Fruit fly (Drosophila melanogaster) whole organism, embryonic: Measurements from ENCODE around the gene CG1971.

ENCODE experiments used
- Bgb ChIP-seq: fragments of 200-800 bp; sonication (Bioruptor generic); IDR thresholded peaks from 2 replicates; pipeline ENCODE4 v1.3.6; 2022; ENCODE audit warnings: missing biosample characterization, missing genetic modification characterization; ENCODE audit not compliant: partially characterized antibody
- CG10366 ChIP-seq: fragments of 200-800 bp; sonication (Bioruptor generic); IDR thresholded peaks from 2 replicates; pipeline ENCODE4 v1.3.6; 2022; ENCODE audit warnings: missing biosample characterization, missing genetic modification characterization
- CG10462 ChIP-seq: fragments of 200-800 bp; sonication (Bioruptor generic); optimal IDR thresholded peaks from 2 replicates; lab custom pipeline; 2016; ENCODE audit warnings: missing biosample characterization, missing genetic modification characterization
- CG11093 ChIP-seq: fragments of 200-800 bp; sonication (Bioruptor generic); IDR thresholded peaks from 3 replicates; pipeline ENCODE4 v1.3.6; 2022; ENCODE audit warnings: missing biosample characterization, missing genetic modification characterization
- CG11398 ChIP-seq: fragments of 200-800 bp; sonication (Bioruptor generic); optimal IDR thresholded peaks from 2 replicates; lab custom pipeline; 2016; ENCODE audit warnings: missing biosample characterization, missing genetic modification characterization
- CG12299 ChIP-seq: fragments of 200-800 bp; sonication (Bioruptor generic); optimal IDR thresholded peaks from 2 replicates; lab custom pipeline; 2018; ENCODE audit warnings: missing biosample characterization, mild to moderate bottlenecking, missing genetic modification characterization
- CG12942 ChIP-seq: fragments of 200-800 bp; sonication (Bioruptor generic); optimal IDR thresholded peaks from 3 replicates; lab custom pipeline; 2016; ENCODE audit warnings: missing biosample characterization, missing genetic modification characterization
- CG14441 ChIP-seq: fragments of 200-800 bp; sonication (Bioruptor generic); IDR thresholded peaks from 2 replicates; pipeline ENCODE4 v1.3.6; 2022; ENCODE audit warnings: missing biosample characterization, missing genetic modification characterization
- CG14710 ChIP-seq: fragments of 200-800 bp; sonication (Bioruptor generic); optimal IDR thresholded peaks from 3 replicates; lab custom pipeline; 2019; ENCODE audit warnings: missing biosample characterization, mild to moderate bottlenecking, missing genetic modification characterization, moderate library complexity
- CG18764 ChIP-seq: fragments of 200-800 bp; sonication (Bioruptor generic); optimal IDR thresholded peaks from 3 replicates; lab custom pipeline; 2016; ENCODE audit warnings: missing biosample characterization, missing genetic modification characterization
- CG3065 ChIP-seq: fragments of 200-800 bp; sonication (Bioruptor generic); optimal IDR thresholded peaks from 2 replicates; lab custom pipeline; 2016; ENCODE audit warnings: missing biosample characterization, missing genetic modification characterization
- CG4404 ChIP-seq: fragments of 200-800 bp; sonication (Bioruptor generic); IDR thresholded peaks from 2 replicates; pipeline ENCODE4 v1.3.6; 2022; ENCODE audit warnings: missing biosample characterization, missing genetic modification characterization
- CG4424 ChIP-seq: fragments of 200-800 bp; sonication (Bioruptor generic); optimal IDR thresholded peaks from 3 replicates; lab custom pipeline; 2016; ENCODE audit warnings: missing biosample characterization, missing genetic modification characterization
- CG4854 ChIP-seq: fragments of 200-800 bp; sonication (Bioruptor generic); optimal IDR thresholded peaks from 2 replicates; lab custom pipeline; 2016; ENCODE audit warnings: missing biosample characterization, missing genetic modification characterization, inconsistent platforms
- CG6854 ChIP-seq: fragments of 200-800 bp; sonication (Bioruptor generic); optimal IDR thresholded peaks from 3 replicates; lab custom pipeline; 2017; ENCODE audit warnings: missing biosample characterization, mild to moderate bottlenecking, missing genetic modification characterization
- CG7745 ChIP-seq: fragments of 200-800 bp; sonication (Bioruptor generic); optimal IDR thresholded peaks from 2 replicates; lab custom pipeline; 2018; ENCODE audit warnings: missing biosample characterization, mild to moderate bottlenecking, missing genetic modification characterization, moderate library complexity
- CG8388 ChIP-seq: fragments of 200-800 bp; sonication (Bioruptor generic); optimal IDR thresholded peaks from 2 replicates; lab custom pipeline; 2019; ENCODE audit warnings: missing biosample characterization, mild to moderate bottlenecking, missing genetic modification characterization, moderate library complexity
- CG8478 ChIP-seq: fragments of >200 bp; optimal IDR thresholded peaks from 2 replicates; lab custom pipeline; 2018
- CG9437 ChIP-seq: fragments of 200-800 bp; sonication (Bioruptor generic); optimal IDR thresholded peaks from 2 replicates; lab custom pipeline; 2018; ENCODE audit warnings: missing biosample characterization, mild to moderate bottlenecking, missing genetic modification characterization
- CG9797 ChIP-seq: fragments of 200-800 bp; sonication (Bioruptor generic); optimal IDR thresholded peaks from 3 replicates; lab custom pipeline; 2018; ENCODE audit warnings: missing biosample characterization, mild to moderate bottlenecking, missing genetic modification characterization
- CkIIα-i1 ChIP-seq: fragments of 200-800 bp; sonication (Bioruptor generic); IDR thresholded peaks from 2 replicates; pipeline ENCODE4 v1.3.6; 2022; ENCODE audit warnings: missing biosample characterization, missing genetic modification characterization
- Deaf1 ChIP-seq: fragments of 200-800 bp; optimal IDR thresholded peaks from 3 replicates; lab custom pipeline; 2019; ENCODE audit warnings: missing biosample characterization, mild to moderate bottlenecking, missing genetic modification characterization, moderate library complexity
- Dip2 ChIP-seq: fragments of 200-800 bp; sonication (Bioruptor generic); IDR thresholded peaks from 2 replicates; pipeline ENCODE4 v1.3.6; 2022; ENCODE audit warnings: missing biosample characterization, missing genetic modification characterization
- Dll ChIP-seq: fragments of 200-800 bp; sonication (Bioruptor generic); IDR thresholded peaks from 4 replicates; pipeline ENCODE4 v1.3.6; 2022; ENCODE audit warnings: missing biosample characterization, missing genetic modification characterization; ENCODE audit not compliant: partially characterized antibody
- Ets97D ChIP-seq: fragments of 200-800 bp; sonication (Bioruptor generic); optimal IDR thresholded peaks from 3 replicates; lab custom pipeline; 2016; ENCODE audit warnings: missing biosample characterization, missing genetic modification characterization
- Fer1 ChIP-seq: fragments of 200-800 bp; sonication (Bioruptor generic); optimal IDR thresholded peaks from 2 replicates; lab custom pipeline; 2017; ENCODE audit warnings: missing biosample characterization, mild to moderate bottlenecking, missing genetic modification characterization
- Fer3 ChIP-seq: fragments of 200-800 bp; sonication (Bioruptor generic); optimal IDR thresholded peaks from 2 replicates; lab custom pipeline; 2018; ENCODE audit warnings: missing biosample characterization, mild to moderate bottlenecking, missing genetic modification characterization, moderate library complexity
- HLH4C ChIP-seq: fragments of 200-800 bp; sonication (Bioruptor generic); IDR thresholded peaks from 3 replicates; pipeline ENCODE4 v1.3.6; 2022; ENCODE audit warnings: missing biosample characterization, missing genetic modification characterization; ENCODE audit not compliant: partially characterized antibody
- Hand ChIP-seq: fragments of 200-800 bp; sonication (Bioruptor generic); optimal IDR thresholded peaks from 2 replicates; lab custom pipeline; 2017; ENCODE audit warnings: mild to moderate bottlenecking, missing biosample characterization, missing genetic modification reagents, missing genetic modification characterization
- Hmx ChIP-seq: fragments of 200-800 bp; sonication (Bioruptor generic); optimal IDR thresholded peaks from 2 replicates; lab custom pipeline; 2016; ENCODE audit warnings: missing biosample characterization, missing genetic modification characterization
- Hr3 ChIP-seq: fragments of 200-800 bp; sonication (Bioruptor generic); optimal IDR thresholded peaks from 3 replicates; lab custom pipeline; 2016; ENCODE audit warnings: missing biosample characterization, missing genetic modification characterization
- Hsf ChIP-seq: fragments of 200-800 bp; sonication (Bioruptor generic); optimal IDR thresholded peaks from 3 replicates; lab custom pipeline; 2016; ENCODE audit warnings: missing biosample characterization, missing genetic modification characterization
- Mad ChIP-seq: fragments of 200-800 bp; sonication (Bioruptor generic); optimal IDR thresholded peaks from 2 replicates; lab custom pipeline; 2016; ENCODE audit warnings: missing biosample characterization, missing genetic modification characterization
- Nf-YC ChIP-seq: fragments of 200-800 bp; optimal IDR thresholded peaks from 3 replicates; lab custom pipeline; 2019; ENCODE audit warnings: missing biosample characterization, mild to moderate bottlenecking, missing genetic modification characterization, moderate library complexity
- Side ChIP-seq: fragments of 200-800 bp; sonication (Bioruptor generic); optimal IDR thresholded peaks from 2 replicates; lab custom pipeline; 2016; ENCODE audit warnings: missing biosample characterization, missing genetic modification characterization
- amos ChIP-seq: fragments of 200-800 bp; sonication (Bioruptor generic); IDR thresholded peaks from 2 replicates; pipeline ENCODE4 v1.3.6; 2022; ENCODE audit warnings: missing biosample characterization, missing genetic modification characterization; ENCODE audit not compliant: partially characterized antibody
- ash1 ChIP-seq: fragments of 200-800 bp; sonication (Bioruptor generic); optimal IDR thresholded peaks from 2 replicates; lab custom pipeline; 2018; ENCODE audit warnings: missing biosample characterization, mild to moderate bottlenecking, missing genetic modification characterization
- bab2 ChIP-seq: fragments of 200-800 bp; sonication (Bioruptor generic); optimal IDR thresholded peaks from 2 replicates; lab custom pipeline; 2016; ENCODE audit warnings: missing biosample characterization, missing genetic modification characterization
- bsh ChIP-seq, 2 experiments: fragments of 200-800 bp; sonication (Bioruptor generic); optimal IDR thresholded peaks; 2 replicates each; lab custom pipeline; 2017 to 2018; ENCODE audit warnings: mild to moderate bottlenecking in 2 of 2, missing biosample characterization in 2 of 2, missing genetic modification characterization in 2 of 2, moderate library complexity in 1 of 2
- fd102C ChIP-seq: fragments of 200-800 bp; sonication (Bioruptor generic); optimal IDR thresholded peaks from 2 replicates; lab custom pipeline; 2018; ENCODE audit warnings: missing biosample characterization, mild to moderate bottlenecking, missing genetic modification characterization, moderate library complexity
- kni ChIP-seq: fragments of 200-800 bp; sonication (Bioruptor generic); optimal IDR thresholded peaks from 3 replicates; lab custom pipeline; 2017; ENCODE audit warnings: mild to moderate bottlenecking, missing biosample characterization, missing genetic modification reagents, missing genetic modification characterization
- nmo ChIP-seq: fragments of 200-800 bp; sonication (Bioruptor generic); optimal IDR thresholded peaks from 2 replicates; lab custom pipeline; 2018; ENCODE audit warnings: missing biosample characterization, mild to moderate bottlenecking, missing genetic modification characterization, moderate library complexity
- phol ChIP-seq: fragments of 200-800 bp; sonication (Bioruptor generic); optimal IDR thresholded peaks from 3 replicates; lab custom pipeline; 2018; ENCODE audit warnings: missing biosample characterization, mild to moderate bottlenecking, missing genetic modification characterization, moderate library complexity
- pnt ChIP-seq: fragments of 200-800 bp; sonication (Bioruptor generic); optimal IDR thresholded peaks from 3 replicates; lab custom pipeline; 2016; ENCODE audit warnings: missing biosample characterization, missing genetic modification characterization
- prd ChIP-seq, 3 experiments: fragments of >200 bp in 2 of 3; fragments of 200-800 bp in 1 of 3; sonication (Bioruptor generic) in 1 of 3; optimal IDR thresholded peaks in 2 of 3; IDR thresholded peaks in 1 of 3; 2 replicates in 2 of 3; 3 replicates in 1 of 3; pipeline versions ENCODE4 v1.3.6 to Lab custom; 2017 to 2022; ENCODE audit warnings: missing biosample characterization in 1 of 3, missing genetic modification characterization in 1 of 3
- scrt ChIP-seq: fragments of 200-800 bp; sonication (Bioruptor generic); optimal IDR thresholded peaks from 2 replicates; lab custom pipeline; 2018; ENCODE audit warnings: missing biosample characterization, mild to moderate bottlenecking, missing genetic modification characterization, moderate library complexity
- twi ChIP-seq: fragments of 200-800 bp; optimal IDR thresholded peaks from 2 replicates; lab custom pipeline; 2019; ENCODE audit warnings: missing biosample characterization, mild to moderate bottlenecking, missing genetic modification characterization, moderate library complexity
- vvl ChIP-seq: fragments of 200-800 bp; sonication (Bioruptor generic); IDR thresholded peaks from 2 replicates; pipeline ENCODE4 v1.3.6; 2022; ENCODE audit warnings: missing biosample characterization, missing genetic modification characterization
- zfh1 ChIP-seq: fragments of 200-800 bp; sonication (Bioruptor generic); IDR thresholded peaks from 3 replicates; pipeline ENCODE4 v1.3.6; 2022; ENCODE audit warnings: missing biosample characterization, missing genetic modification characterization

Gene CG1971

DNA sequence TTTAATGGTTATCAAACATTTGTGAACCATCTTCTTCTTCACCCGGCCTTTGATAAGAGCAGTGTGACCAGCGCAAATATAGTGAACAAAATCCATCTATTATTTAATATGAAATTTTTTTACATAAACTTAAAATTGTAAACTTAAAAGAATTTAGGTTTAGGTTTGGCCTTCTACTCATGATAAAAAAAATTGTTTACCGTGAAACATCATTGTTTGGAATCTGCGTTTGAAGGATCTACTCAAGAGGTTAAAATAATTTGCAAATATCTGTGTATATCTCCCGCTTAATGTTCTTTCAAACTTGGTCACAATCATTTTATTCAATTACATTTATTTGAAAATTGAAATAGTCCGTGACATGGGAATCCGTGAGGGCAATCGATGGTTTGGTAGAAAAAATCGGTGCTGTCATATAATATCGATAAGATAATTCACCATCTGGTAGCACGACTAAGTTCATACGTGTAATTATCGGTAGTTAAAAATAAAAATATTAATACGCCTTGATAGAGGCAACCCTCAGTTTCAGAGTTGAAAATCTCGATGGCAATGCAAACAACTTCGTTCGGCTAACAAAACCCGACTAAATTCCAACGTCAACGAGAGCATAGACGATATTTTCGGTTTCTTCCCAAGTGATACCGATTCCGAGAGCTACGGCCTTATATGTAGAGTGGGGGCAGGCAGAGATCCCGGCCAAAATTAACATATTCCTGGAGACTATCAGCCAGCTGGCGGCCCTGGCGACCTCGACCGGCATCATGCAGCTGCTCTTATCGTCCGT, 33.3 kb upstream of the CG1971 start, which contains the start of the genes betaGlu and sip3 (continued):
- TF ChIP-seq CG11398 (GFP tag; lab: Kevin White, UChicago) = no peak
- no peak for TF ChIP-seq Side
- no peak for TF ChIP-seq Fer3 (tag; lab: Kevin White, UChicago)
- TF ChIP-seq Dll (GFP tag; lab: Robert Waterston, UW) = peak; percentile 91
- TF ChIP-seq CG10366 = no peak
- peak; percentile 94 for TF ChIP-seq amos
- no peak for TF ChIP-seq CG4424 (GFP tag; lab: Kevin White, UChicago)
- TF ChIP-seq Dip2 (GFP tag; lab: Robert Waterston, UW) = no peak
- TF ChIP-seq Ets97D (GFP tag; lab: Kevin White, UChicago) = peak; percentile 47
- peak; percentile 3 for TF ChIP-seq CG8388
- peak; percentile 92 for TF ChIP-seq Bgb
- TF ChIP-seq Hand (GFP tag; lab: Kevin White, UChicago) = no peak
- peak; percentile 23 for TF ChIP-seq CG12299 (tag; lab: Kevin White, UChicago)
- no peak for TF ChIP-seq CG4854 (GFP tag; lab: Kevin White, UChicago)
- no peak for TF ChIP-seq CG7745 (tag; lab: Kevin White, UChicago)
- no peak for TF ChIP-seq CG8478 (lab: Kevin White, UChicago)
- TF ChIP-seq nmo = peak; percentile 59
- TF ChIP-seq bsh (GFP tag; optimal IDR thresholded peaks at IDR 0.05; lab: Kevin White, UChicago) = no peak
- peak; percentile 12 for TF ChIP-seq CG9437
- peak; percentile 52 for TF ChIP-seq CG9797 (GFP tag; lab: Kevin White, UChicago)
- TF ChIP-seq phol (tag; lab: Kevin White, UChicago) = peak; percentile 34
- no peak for TF ChIP-seq CG3065 (GFP tag; lab: Kevin White, UChicago)
- TF ChIP-seq Nf-YC (tag; lab: Kevin White, UChicago) = peak; percentile 40
- TF ChIP-seq CG11093 (GFP tag; lab: Robert Waterston, UW) = no peak
- TF ChIP-seq CG14710 = peak; percentile 64
- no peak for TF ChIP-seq ash1 (GFP tag; lab: Kevin White, UChicago)
- no peak for TF ChIP-seq scrt (GFP tag; lab: Kevin White, UChicago)
- no peak for TF ChIP-seq Fer1 (GFP tag; lab: Kevin White, UChicago)
- no peak for TF ChIP-seq kni (GFP tag; lab: Kevin White, UChicago)
- no peak for TF ChIP-seq CG12942 (GFP tag; lab: Kevin White, UChicago)
- TF ChIP-seq CG14441 (GFP tag; lab: Robert Waterston, UW) = no peak
- no peak for TF ChIP-seq Hmx (GFP tag; lab: Kevin White, UChicago)
- no peak for TF ChIP-seq bab2 (GFP tag; lab: Kevin White, UChicago)
- no peak for TF ChIP-seq pnt
- TF ChIP-seq Hr3 (GFP tag; lab: Kevin White, UChicago) = peak; percentile 42
- no peak for TF ChIP-seq Deaf1 (tag; lab: Kevin White, UChicago)
- no peak for TF ChIP-seq Mad (GFP tag; lab: Kevin White, UChicago)
- no peak for TF ChIP-seq CkIIα-i1 (GFP tag; lab: Robert Waterston, UW)
- TF ChIP-seq twi (tag; lab: Kevin White, UChicago) = peak; percentile 24
- TF ChIP-seq CG4404 (GFP tag; lab: Robert Waterston, UW) = no peak
- no peak for TF ChIP-seq vvl (GFP tag; lab: Robert Waterston, UW)
- peak; percentile 13 for TF ChIP-seq Hsf (GFP tag; lab: Kevin White, UChicago)
- TF ChIP-seq HLH4C = peak; percentile 93
- TF ChIP-seq fd102C = no peak
- TF ChIP-seq CG10462 (GFP tag; lab: Kevin White, UChicago) = no peak
- TF ChIP-seq zfh1 (GFP tag; lab: Robert Waterston, UW) = no peak
- no peak for TF ChIP-seq CG6854
- TF ChIP-seq CG18764 (GFP tag; lab: Kevin White, UChicago) = peak; percentile 11
- TF ChIP-seq prd (optimal IDR thresholded peaks at IDR 0.05; lab: Kevin White, UChicago) = no peak
- TF ChIP-seq prd (GFP tag; IDR thresholded peaks at IDR 0.05; lab: Robert Waterston, UW) = no peak
